Fruit fly (Drosophila melanogaster): ENCODE results near the gene msopa.

- TF ChIP-seq brk (GFP tag; optimal IDR thresholded peaks at IDR 0.05) (no peak), Sp1 (GFP tag; optimal IDR thresholded peaks at IDR 0.05) (no peak)
Measured at dm6 chr3L:22065694-22066093, 16.8 kb upstream of the msopa start, which contains the start of gene CG14561.
